Fruit fly (Drosophila melanogaster) whole organism, embryonic: ENCODE data around the gene CG9702.

Experiments
- Abd-B ChIP-seq: fragments of 200-800 bp; sonication (Bioruptor generic); optimal IDR thresholded peaks from 2 replicates; lab custom pipeline; 2018; ENCODE audit warnings: missing biosample characterization, mild to moderate bottlenecking, missing genetic modification characterization, moderate library complexity
- Atf6 ChIP-seq: fragments of 200-800 bp; sonication (Bioruptor generic); IDR thresholded peaks from 2 replicates; pipeline ENCODE4 v1.3.6; 2022; ENCODE audit warnings: missing biosample characterization, missing genetic modification characterization
- Awh ChIP-seq: fragments of 200-800 bp; sonication (Bioruptor generic); IDR thresholded peaks from 2 replicates; pipeline ENCODE4, ENCODE4 v1.3.6; 2022; ENCODE audit warnings: missing biosample characterization, missing genetic modification characterization
- Bdp1 ChIP-seq: fragments of 200-800 bp; sonication (Bioruptor generic); optimal IDR thresholded peaks from 3 replicates; lab custom pipeline; 2016; ENCODE audit warnings: missing biosample characterization, missing genetic modification characterization
- CG10366 ChIP-seq: fragments of 200-800 bp; sonication (Bioruptor generic); IDR thresholded peaks from 2 replicates; pipeline ENCODE4 v1.3.6; 2022; ENCODE audit warnings: missing biosample characterization, missing genetic modification characterization
- CG10979 ChIP-seq: fragments of 200-800 bp; sonication (Bioruptor generic); optimal IDR thresholded peaks from 2 replicates; lab custom pipeline; 2018; ENCODE audit warnings: missing biosample characterization, mild to moderate bottlenecking, missing genetic modification characterization, moderate library complexity
- CG12155 ChIP-seq: fragments of 200-800 bp; sonication (Bioruptor generic); optimal IDR thresholded peaks from 3 replicates; lab custom pipeline; 2016; ENCODE audit warnings: missing biosample characterization, missing genetic modification characterization
- CG1233 ChIP-seq: fragments of 200-800 bp; sonication (Bioruptor generic); optimal IDR thresholded peaks from 4 replicates; lab custom pipeline; 2018; ENCODE audit warnings: missing biosample characterization, mild to moderate bottlenecking, missing genetic modification characterization
- CG12942 ChIP-seq: fragments of 200-800 bp; sonication (Bioruptor generic); optimal IDR thresholded peaks from 3 replicates; lab custom pipeline; 2016; ENCODE audit warnings: missing biosample characterization, missing genetic modification characterization
- CG14860 ChIP-seq: fragments of 200-800 bp; sonication (Bioruptor generic); IDR thresholded peaks from 3 replicates; pipeline ENCODE4 v1.3.6; 2022; ENCODE audit warnings: missing biosample characterization, missing genetic modification characterization; ENCODE audit not compliant: partially characterized antibody
- CG17186 ChIP-seq: fragments of 200-800 bp; sonication (Bioruptor generic); optimal IDR thresholded peaks from 3 replicates; lab custom pipeline; 2017; ENCODE audit warnings: missing biosample characterization, missing genetic modification reagents, missing genetic modification characterization
- CG18262 ChIP-seq: fragments of 200-800 bp; optimal IDR thresholded peaks from 3 replicates; lab custom pipeline; 2019; ENCODE audit warnings: missing biosample characterization, mild to moderate bottlenecking, missing genetic modification characterization, moderate library complexity
- CG2678 ChIP-seq: fragments of 200-800 bp; sonication (Bioruptor generic); optimal IDR thresholded peaks from 3 replicates; lab custom pipeline; 2019; ENCODE audit warnings: missing biosample characterization, mild to moderate bottlenecking, missing genetic modification characterization, moderate library complexity
- CG31365 ChIP-seq: fragments of 200-800 bp; sonication (Bioruptor generic); optimal IDR thresholded peaks from 2 replicates; lab custom pipeline; 2018; ENCODE audit warnings: missing biosample characterization, mild to moderate bottlenecking, missing genetic modification characterization
- CG3163 ChIP-seq: fragments of 200-800 bp; sonication (Bioruptor generic); optimal IDR thresholded peaks from 3 replicates; lab custom pipeline; 2016; ENCODE audit warnings: missing biosample characterization, missing genetic modification characterization
- CG32532 ChIP-seq: fragments of 200-800 bp; sonication (Bioruptor generic); IDR thresholded peaks from 2 replicates; pipeline ENCODE4 v1.3.6; 2022; ENCODE audit warnings: missing biosample characterization, missing genetic modification characterization
- CG42726 ChIP-seq: fragments of 200-800 bp; sonication (Bioruptor generic); IDR thresholded peaks from 2 replicates; pipeline ENCODE4 v1.3.6; 2022; ENCODE audit warnings: missing biosample characterization, missing genetic modification characterization; ENCODE audit not compliant: partially characterized antibody
- CG43689 ChIP-seq: fragments of 200-800 bp; sonication (Bioruptor generic); IDR thresholded peaks from 2 replicates; pipeline ENCODE4 v1.3.6; 2022; ENCODE audit warnings: missing biosample characterization, missing genetic modification characterization
- CG4404 ChIP-seq: fragments of 200-800 bp; sonication (Bioruptor generic); IDR thresholded peaks from 2 replicates; pipeline ENCODE4 v1.3.6; 2022; ENCODE audit warnings: missing biosample characterization, missing genetic modification characterization
- CG5245 ChIP-seq: fragments of 200-800 bp; sonication (Bioruptor generic); optimal IDR thresholded peaks from 3 replicates; lab custom pipeline; 2016; ENCODE audit warnings: missing biosample characterization, missing genetic modification characterization
- CG6791 ChIP-seq: fragments of 200-800 bp; sonication (Bioruptor generic); IDR thresholded peaks from 3 replicates; pipeline ENCODE4 v1.3.6; 2022; ENCODE audit warnings: missing biosample characterization, missing genetic modification characterization; ENCODE audit not compliant: partially characterized antibody
- CG6813 ChIP-seq: fragments of 200-800 bp; sonication (Bioruptor generic); optimal IDR thresholded peaks from 2 replicates; lab custom pipeline; 2017; ENCODE audit warnings: missing biosample characterization, missing genetic modification characterization, mild to moderate bottlenecking, moderate library complexity, missing genetic modification reagents
- CG7987 ChIP-seq: fragments of 200-800 bp; sonication (Bioruptor generic); optimal IDR thresholded peaks from 2 replicates; lab custom pipeline; 2018; ENCODE audit warnings: missing biosample characterization, mild to moderate bottlenecking, missing genetic modification characterization, moderate library complexity
- CG8388 ChIP-seq: fragments of 200-800 bp; sonication (Bioruptor generic); optimal IDR thresholded peaks from 2 replicates; lab custom pipeline; 2019; ENCODE audit warnings: missing biosample characterization, mild to moderate bottlenecking, missing genetic modification characterization, moderate library complexity
- CG8478 ChIP-seq: fragments of >200 bp; optimal IDR thresholded peaks from 2 replicates; lab custom pipeline; 2018
- CG9797 ChIP-seq: fragments of 200-800 bp; sonication (Bioruptor generic); optimal IDR thresholded peaks from 3 replicates; lab custom pipeline; 2018; ENCODE audit warnings: missing biosample characterization, mild to moderate bottlenecking, missing genetic modification characterization
- Doc2 ChIP-seq: fragments of 200-800 bp; sonication (Bioruptor generic); IDR thresholded peaks from 2 replicates; pipeline ENCODE4 v1.3.6; 2022; ENCODE audit warnings: missing biosample characterization, missing genetic modification characterization
- ERR ChIP-seq: fragments of 200-800 bp; sonication (Bioruptor generic); optimal IDR thresholded peaks from 2 replicates; lab custom pipeline; 2016; ENCODE audit warnings: missing biosample characterization, missing genetic modification characterization
- Elba2 ChIP-seq: fragments of 200-800 bp; sonication (Bioruptor generic); optimal IDR thresholded peaks from 3 replicates; lab custom pipeline; 2016; ENCODE audit warnings: missing biosample characterization, missing genetic modification characterization
- HLH4C ChIP-seq: fragments of 200-800 bp; sonication (Bioruptor generic); IDR thresholded peaks from 3 replicates; pipeline ENCODE4 v1.3.6; 2022; ENCODE audit warnings: missing biosample characterization, missing genetic modification characterization; ENCODE audit not compliant: partially characterized antibody
- Kr ChIP-seq: fragments of 200-800 bp; sonication (Bioruptor generic); optimal IDR thresholded peaks from 2 replicates; lab custom pipeline; 2017; ENCODE audit warnings: missing biosample characterization, mild to moderate bottlenecking, missing genetic modification characterization
- Nf-YB ChIP-seq: fragments of 200-800 bp; sonication (Bioruptor generic); optimal IDR thresholded peaks from 3 replicates; lab custom pipeline; 2019; ENCODE audit warnings: missing biosample characterization, mild to moderate bottlenecking, missing genetic modification characterization, moderate library complexity
- Rx ChIP-seq: fragments of 200-800 bp; sonication (Bioruptor generic); IDR thresholded peaks from 2 replicates; pipeline ENCODE4 v1.3.6; 2022; ENCODE audit warnings: missing biosample characterization, missing genetic modification characterization
- Sox102F ChIP-seq: fragments of 200-800 bp; sonication (Bioruptor generic); optimal IDR thresholded peaks from 2 replicates; lab custom pipeline; 2018; ENCODE audit warnings: missing biosample characterization, mild to moderate bottlenecking, missing genetic modification characterization, moderate library complexity
- ase ChIP-seq: fragments of 200-800 bp; sonication (Bioruptor generic); IDR thresholded peaks from 3 replicates; pipeline ENCODE4 v1.3.6; 2022; ENCODE audit warnings: missing biosample characterization, missing genetic modification characterization
- bab2 ChIP-seq: fragments of 200-800 bp; sonication (Bioruptor generic); optimal IDR thresholded peaks from 2 replicates; lab custom pipeline; 2016; ENCODE audit warnings: missing biosample characterization, missing genetic modification characterization
- chm ChIP-seq: fragments of 200-800 bp; sonication (Bioruptor generic); IDR thresholded peaks from 2 replicates; pipeline ENCODE4 v1.3.6; 2022; ENCODE audit warnings: missing biosample characterization, missing genetic modification characterization
- dan ChIP-seq: fragments of 200-800 bp; sonication (Bioruptor generic); IDR thresholded peaks from 2 replicates; pipeline ENCODE4 v1.3.6; 2022; ENCODE audit warnings: missing biosample characterization, missing genetic modification characterization
- dimm ChIP-seq: fragments of 200-800 bp; sonication (Bioruptor generic); IDR thresholded peaks from 2 replicates; pipeline ENCODE4 v1.3.6; 2022; ENCODE audit warnings: missing biosample characterization, missing genetic modification characterization
- emc ChIP-seq: fragments of 200-800 bp; sonication (Bioruptor generic); optimal IDR thresholded peaks from 2 replicates; lab custom pipeline; 2016; ENCODE audit warnings: missing biosample characterization, missing genetic modification characterization
- fd102C ChIP-seq: fragments of 200-800 bp; sonication (Bioruptor generic); optimal IDR thresholded peaks from 2 replicates; lab custom pipeline; 2018; ENCODE audit warnings: missing biosample characterization, mild to moderate bottlenecking, missing genetic modification characterization, moderate library complexity
- gcm ChIP-seq: fragments of 200-800 bp; sonication (Bioruptor generic); optimal IDR thresholded peaks from 2 replicates; lab custom pipeline; 2019; ENCODE audit warnings: missing biosample characterization, mild to moderate bottlenecking, missing genetic modification characterization, moderate library complexity
- gsb ChIP-seq: fragments of 200-800 bp; sonication (Bioruptor generic); IDR thresholded peaks from 2 replicates; pipeline ENCODE4 v1.3.6; 2022; ENCODE audit warnings: missing biosample characterization, missing genetic modification characterization
- mirr ChIP-seq: fragments of 200-800 bp; sonication (Bioruptor generic); optimal IDR thresholded peaks from 3 replicates; lab custom pipeline; 2018; ENCODE audit warnings: missing biosample characterization, mild to moderate bottlenecking, missing genetic modification characterization
- nau ChIP-seq: fragments of 200-800 bp; sonication (Bioruptor generic); optimal IDR thresholded peaks from 3 replicates; lab custom pipeline; 2017; ENCODE audit warnings: missing biosample characterization, mild to moderate bottlenecking, missing genetic modification characterization, missing genetic modification reagents
- onecut ChIP-seq: fragments of 200-800 bp; sonication (Bioruptor generic); IDR thresholded peaks from 2 replicates; pipeline ENCODE4 v1.3.6; 2022; ENCODE audit warnings: missing biosample characterization, missing genetic modification characterization
- peb ChIP-seq: fragments of 200-800 bp; sonication (Bioruptor generic); IDR thresholded peaks from 2 replicates; pipeline ENCODE4 v1.3.6; 2022; ENCODE audit warnings: missing biosample characterization, missing genetic modification characterization
- seq ChIP-seq: fragments of 200-800 bp; sonication (Bioruptor generic); IDR thresholded peaks from 2 replicates; pipeline ENCODE4 v1.3.6; 2022; ENCODE audit warnings: missing biosample characterization, missing genetic modification characterization
- sisA ChIP-seq: fragments of 200-800 bp; sonication (Bioruptor generic); IDR thresholded peaks from 2 replicates; pipeline ENCODE4 v1.3.6; 2022; ENCODE audit warnings: missing biosample characterization, missing genetic modification characterization
- sr ChIP-seq: fragments of 200-800 bp; sonication (Bioruptor generic); IDR thresholded peaks from 3 replicates; pipeline ENCODE4 v1.3.6; 2022; ENCODE audit warnings: missing biosample characterization, missing genetic modification characterization
- stwl ChIP-seq: fragments of 200-800 bp; sonication (Bioruptor generic); optimal IDR thresholded peaks from 3 replicates; lab custom pipeline; 2018; ENCODE audit warnings: missing biosample characterization, mild to moderate bottlenecking, missing genetic modification characterization, moderate library complexity
- tgo ChIP-seq: fragments of 200-800 bp; sonication (Bioruptor generic); IDR thresholded peaks from 3 replicates; pipeline ENCODE4 v1.3.6; 2022; ENCODE audit warnings: missing biosample characterization, missing genetic modification characterization
- tup ChIP-seq: fragments of 200-800 bp; sonication (Bioruptor generic); optimal IDR thresholded peaks from 2 replicates; lab custom pipeline; 2016; ENCODE audit warnings: missing biosample characterization, mild to moderate bottlenecking, missing genetic modification characterization, moderate library complexity
- z ChIP-seq: fragments of 200-800 bp; sonication (Bioruptor generic); IDR thresholded peaks from 3 replicates; pipeline ENCODE4 v1.3.6; 2022; ENCODE audit warnings: missing biosample characterization, missing genetic modification characterization

Gene CG9702

DNA sequence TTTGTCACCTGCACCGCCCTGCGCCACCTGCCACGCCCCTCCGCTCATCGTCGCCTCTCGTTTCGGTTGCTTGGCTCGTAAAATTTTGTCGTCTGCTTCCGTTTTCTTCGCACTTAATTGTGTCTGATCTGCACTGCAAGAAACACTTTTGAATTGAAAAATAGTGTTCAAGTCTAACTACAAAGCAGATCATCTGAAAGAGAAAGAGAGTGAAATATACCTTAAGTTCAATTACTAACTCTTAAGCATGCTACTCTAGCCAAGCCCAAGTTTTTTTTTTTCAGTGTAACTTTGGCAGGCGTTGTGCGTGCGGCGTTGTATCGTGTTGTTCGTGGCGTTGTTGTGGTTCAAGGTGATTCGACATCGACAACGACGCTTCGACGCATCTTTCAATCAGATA lies 39.0 kb upstream of the CG9702 start (continued):
- TF ChIP-seq peb (GFP tag; lab: Robert Waterston, UW) (peak; percentile 77), CG1233 (peak; percentile 87), emc (GFP tag; lab: Kevin White, UChicago) (peak; percentile 90), Doc2 (GFP tag; lab: Robert Waterston, UW) (peak; percentile 80), Nf-YB (GFP tag; lab: Kevin White, UChicago) (peak; percentile 55), bab2 (GFP tag; lab: Kevin White, UChicago) (peak; percentile 95), dimm (GFP tag; lab: Robert Waterston, UW) (peak; percentile 85), CG12155 (GFP tag; lab: Kevin White, UChicago) (peak; percentile 87), CG18262 (tag; lab: Kevin White, UChicago) (peak; percentile 83), Awh (GFP tag; lab: Robert Waterston, UW) (peak; percentile 93), CG43689 (GFP tag; lab: Robert Waterston, UW) (peak; percentile 80), CG31365 (tag; lab: Kevin White, UChicago) (peak; percentile 77), CG4404 (GFP tag; lab: Robert Waterston, UW) (peak; percentile 71), HLH4C (no peak), Atf6 (GFP tag; lab: Robert Waterston, UW) (peak; percentile 90), fd102C (GFP tag; lab: Kevin White, UChicago) (peak; percentile 39), CG6813 (GFP tag; lab: Kevin White, UChicago) (peak; percentile 89), CG8478 (no peak), stwl (tag; lab: Kevin White, UChicago) (no peak), sisA (GFP tag; lab: Robert Waterston, UW) (peak; percentile 93), CG17186 (GFP tag; lab: Kevin White, UChicago) (peak; percentile 60), CG9797 (GFP tag; lab: Kevin White, UChicago) (no peak), z (peak; percentile 60; the same call in 2 of the 3 replicates), chm (peak; percentile 90), Elba2 (no peak), CG3163 (peak; percentile 67), CG2678 (peak; percentile 95), CG14860 (GFP tag; lab: Robert Waterston, UW) (no peak), CG7987 (GFP tag; lab: Kevin White, UChicago) (peak; percentile 86), tgo (GFP tag; lab: Robert Waterston, UW) (peak; percentile 90), CG42726 (GFP tag; lab: Robert Waterston, UW) (no peak), ERR (GFP tag; lab: Kevin White, UChicago) (peak; percentile 93), gsb (peak; percentile 89), CG10979 (tag; lab: Kevin White, UChicago) (peak; percentile 86), onecut (GFP tag; lab: Robert Waterston, UW) (peak; percentile 86), dan (GFP tag; lab: Robert Waterston, UW) (peak; percentile 52; the same call in 1 of the 2 replicates), ase (GFP tag; lab: Robert Waterston, UW) (peak; percentile 88), Abd-B (peak; percentile 93), Rx (peak; percentile 85), CG8388 (GFP tag; lab: Kevin White, UChicago) (peak; percentile 86)

DNA sequence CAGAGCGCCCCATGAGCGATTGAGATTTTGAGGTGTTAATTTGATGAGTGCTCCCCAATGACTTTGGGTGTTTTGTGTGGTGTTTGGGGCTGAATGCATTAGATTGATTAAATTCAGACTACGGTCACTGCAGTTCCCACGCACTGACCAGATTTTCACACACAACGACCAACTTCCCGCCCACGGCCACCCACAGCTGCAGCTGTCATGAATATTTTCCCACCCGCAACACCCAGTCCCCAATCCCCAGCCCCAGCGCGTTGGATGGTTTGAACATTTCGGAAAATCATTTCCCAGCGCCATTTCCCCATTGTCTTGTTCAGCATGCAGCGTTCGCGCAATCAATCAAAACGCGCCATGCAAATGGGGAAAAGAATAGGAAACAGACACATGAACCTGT lies 37.8 kb upstream of the CG9702 start:
- TF ChIP-seq CG10366 (GFP tag; lab: Robert Waterston, UW): no peak
- no peak for TF ChIP-seq CG8388 (GFP tag; lab: Kevin White, UChicago)
- TF ChIP-seq seq (GFP tag; lab: Robert Waterston, UW): no peak
- TF ChIP-seq Bdp1 (GFP tag; lab: Kevin White, UChicago): no peak
- TF ChIP-seq Sox102F (GFP tag; lab: Kevin White, UChicago): peak; percentile 9
- TF ChIP-seq mirr (GFP tag; lab: Kevin White, UChicago): no peak
- TF ChIP-seq sr (GFP tag; lab: Robert Waterston, UW): peak; percentile 94
- no peak for TF ChIP-seq gcm (GFP tag; lab: Kevin White, UChicago)
- no peak for TF ChIP-seq CG12942 (GFP tag; lab: Kevin White, UChicago)
- TF ChIP-seq nau: peak; percentile 94
- no peak for TF ChIP-seq CG5245
- TF ChIP-seq CG32532 (GFP tag; lab: Robert Waterston, UW): no peak
- no peak for TF ChIP-seq Kr (GFP tag; lab: Kevin White, UChicago)
- no peak for TF ChIP-seq tup (GFP tag; lab: Kevin White, UChicago)
- TF ChIP-seq CG6791: no peak
